Worm (Caenorhabditis elegans) whole organism, L4 larva: ENCODE measurements around the gene R07B7.2.

Source experiments
- F37D6.2 ChIP-seq: sonication (generic microtip); optimal IDR thresholded peaks from 2 replicates; lab custom pipeline; 2016; ENCODE audit warnings: mild to moderate bottlenecking, missing genetic modification characterization, missing compliant biosample characterization
- F44E2.7 ChIP-seq: fragments of 200-800 bp; sonication (Bioruptor generic); IDR thresholded peaks from 2 replicates; pipeline ENCODE4 v2.1.2; 2022; ENCODE audit warnings: missing genetic modification characterization, missing compliant biosample characterization
- F49E8.2 ChIP-seq: sonication (generic microtip); optimal IDR thresholded peaks from 2 replicates; lab custom pipeline; 2016; ENCODE audit warnings: missing compliant biosample characterization, mild to moderate bottlenecking, missing genetic modification characterization, borderline replicate concordance
- T26A8.4 ChIP-seq: fragments of 200-800 bp; sonication (Bioruptor generic); IDR thresholded peaks from 2 replicates; pipeline ENCODE4 v1.3.6; 2022; ENCODE audit warnings: missing genetic modification characterization, missing compliant biosample characterization
- Y105C5A.15 ChIP-seq: fragments of 200-800 bp; sonication (Bioruptor generic); IDR thresholded peaks from 2 replicates; pipeline ENCODE4 v1.3.6; 2022; ENCODE audit warnings: missing genetic modification characterization, missing compliant biosample characterization
- ZK546.5 ChIP-seq, 2 experiments: sonication (generic microtip); optimal IDR thresholded peaks; 2 replicates each; lab custom pipeline; 2017; ENCODE audit warnings: missing biosample characterization in 2 of 2, missing genetic modification characterization in 2 of 2
- aha-1 ChIP-seq: fragments of 150-350 bp; peaks from one replicate; lab custom pipeline; 2014; ENCODE audit warnings: missing biosample characterization, missing genetic modification characterization
- ama-1 ChIP-seq: fragments of 150-350 bp; optimal IDR thresholded peaks from 2 replicates; lab custom pipeline; 2014; ENCODE audit warnings: inconsistent platforms, mixed read lengths
- arid-1 ChIP-seq: fragments of 200-800 bp; sonication (Bioruptor generic); conservative IDR thresholded peaks from 2 replicates; pipeline ENCODE4 v1.3.6; 2022; ENCODE audit warnings: missing genetic modification reagents, missing genetic modification characterization, missing compliant biosample characterization
- ceh-20 ChIP-seq: fragments of 200-800 bp; sonication (Bioruptor generic); IDR thresholded peaks from 2 replicates; pipeline ENCODE4 v1.3.6; 2022; ENCODE audit warnings: missing genetic modification reagents, missing genetic modification characterization, missing compliant biosample characterization
- ceh-28 ChIP-seq: fragments of 150-350 bp; optimal IDR thresholded peaks from 2 replicates; lab custom pipeline; 2014; ENCODE audit warnings: missing biosample characterization, missing genetic modification reagents, missing genetic modification characterization
- ceh-32 ChIP-seq: sonication (generic microtip); optimal IDR thresholded peaks from 2 replicates; lab custom pipeline; 2016; ENCODE audit warnings: mild to moderate bottlenecking, missing genetic modification characterization, missing compliant biosample characterization; ENCODE audit not compliant: poor library complexity
- ces-1 ChIP-seq: fragments of 150-350 bp; sonication (generic microtip); optimal IDR thresholded peaks from 4 replicates; lab custom pipeline; 2014; ENCODE audit warnings: missing biosample characterization, missing genetic modification reagents, missing genetic modification characterization
- daf-12 ChIP-seq: fragments of 150-350 bp; optimal IDR thresholded peaks from 2 replicates; lab custom pipeline; 2014; ENCODE audit warnings: missing biosample characterization, missing genetic modification reagents, missing genetic modification characterization
- daf-16 ChIP-seq, 3 experiments: sonication (generic microtip); optimal IDR thresholded peaks; 2 replicates each; lab custom pipeline; 2016 to 2017; ENCODE audit warnings: missing genetic modification characterization in 3 of 3, missing genetic modification reagents in 3 of 3, mild to moderate bottlenecking in 2 of 3, missing compliant biosample characterization in 2 of 3, missing biosample characterization in 1 of 3, moderate library complexity in 1 of 3
- daf-19 ChIP-seq: fragments of 200-800 bp; sonication (Bioruptor generic); conservative IDR thresholded peaks from 2 replicates; pipeline ENCODE4 v1.3.6; 2022; ENCODE audit warnings: missing genetic modification characterization, missing compliant biosample characterization
- daf-8 ChIP-seq: fragments of 200-800 bp; sonication (Bioruptor generic); IDR thresholded peaks from 2 replicates; pipeline ENCODE4 v1.3.6; 2022; ENCODE audit warnings: missing genetic modification characterization, missing compliant biosample characterization
- dve-1 ChIP-seq: sonication (generic microtip); optimal IDR thresholded peaks from 2 replicates; lab custom pipeline; 2017; ENCODE audit warnings: antibody characterized with exemption, mild to moderate bottlenecking, missing genetic modification characterization, missing compliant biosample characterization; ENCODE audit not compliant: insufficient read depth
- egl-43 ChIP-seq: fragments of 200-800 bp; sonication (Bioruptor generic); IDR thresholded peaks from 2 replicates; pipeline ENCODE4 v1.3.6; 2022; ENCODE audit warnings: missing genetic modification reagents, missing genetic modification characterization, missing compliant biosample characterization
- fkh-10 ChIP-seq: fragments of 150-350 bp; optimal IDR thresholded peaks from 2 replicates; lab custom pipeline; 2014; ENCODE audit warnings: missing biosample characterization, missing genetic modification reagents, missing genetic modification characterization
- fos-1 ChIP-seq: fragments of 150-350 bp; optimal IDR thresholded peaks from 2 replicates; lab custom pipeline; 2014; ENCODE audit warnings: missing biosample characterization, missing genetic modification characterization
- gei-8 ChIP-seq: fragments of 200-800 bp; sonication (Bioruptor generic); optimal IDR thresholded peaks from 2 replicates; lab custom pipeline; 2018; ENCODE audit warnings: mild to moderate bottlenecking, missing genetic modification characterization, missing compliant biosample characterization
- hlh-11 ChIP-seq: fragments of 200-800 bp; sonication (Bioruptor generic); optimal IDR thresholded peaks from 2 replicates; lab custom pipeline; 2018; ENCODE audit warnings: mild to moderate bottlenecking, missing genetic modification characterization, missing compliant biosample characterization
- hlh-30 ChIP-seq: sonication (generic microtip); optimal IDR thresholded peaks from 2 replicates; lab custom pipeline; 2017; ENCODE audit warnings: antibody characterized with exemption, mild to moderate bottlenecking, missing genetic modification characterization, missing compliant biosample characterization; ENCODE audit not compliant: insufficient read depth
- hmg-1.1 ChIP-seq: fragments of 200-800 bp; sonication (Bioruptor generic); IDR thresholded peaks from 2 replicates; pipeline ENCODE4 v1.3.6; 2022; ENCODE audit warnings: missing genetic modification reagents, missing genetic modification characterization, missing compliant biosample characterization
- lim-7 ChIP-seq: fragments of 200-800 bp; sonication (Bioruptor generic); IDR thresholded peaks from 2 replicates; pipeline ENCODE4 v1.3.6; 2022; ENCODE audit warnings: missing genetic modification characterization, missing compliant biosample characterization
- lin-1 ChIP-seq: fragments of 200-800 bp; sonication (Bioruptor generic); IDR thresholded peaks from 2 replicates; pipeline ENCODE4 v1.3.6; 2022; ENCODE audit warnings: missing genetic modification reagents, missing genetic modification characterization, missing compliant biosample characterization
- lsy-2 ChIP-seq, 2 experiments: fragments of 150-350 bp in 1 of 2; sonication (generic microtip) in 1 of 2; optimal IDR thresholded peaks; 2 replicates each; lab custom pipeline; 2014 to 2017; ENCODE audit warnings: missing biosample characterization in 2 of 2, missing genetic modification characterization in 2 of 2
- madf-5 ChIP-seq, 2 experiments: fragments of 200-800 bp; sonication (Bioruptor generic); IDR thresholded peaks; 2 replicates each; pipeline ENCODE4 v1.3.6; 2022; ENCODE audit warnings: missing compliant biosample characterization in 2 of 2, missing genetic modification characterization in 2 of 2
- madf-9 ChIP-seq: fragments of 200-800 bp; sonication (Bioruptor generic); conservative IDR thresholded peaks from 2 replicates; pipeline ENCODE4 v1.3.6; 2022; ENCODE audit warnings: missing genetic modification reagents, missing genetic modification characterization, missing compliant biosample characterization
- mdt-29 ChIP-seq: fragments of 200-800 bp; sonication (Bioruptor generic); IDR thresholded peaks from 2 replicates; pipeline ENCODE4 v1.3.6; 2022; ENCODE audit warnings: missing genetic modification reagents, missing genetic modification characterization, missing compliant biosample characterization
- mep-1 ChIP-seq: fragments of 150-350 bp; sonication (generic microtip); optimal IDR thresholded peaks from 3 replicates; lab custom pipeline; 2014; ENCODE audit warnings: missing biosample characterization, missing genetic modification characterization
- mxl-3 ChIP-seq: fragments of 200-800 bp; sonication (Bioruptor generic); optimal IDR thresholded peaks from 2 replicates; lab custom pipeline; 2018; ENCODE audit warnings: mild to moderate bottlenecking, missing genetic modification characterization, missing compliant biosample characterization
- nhr-11 ChIP-seq: fragments of 150-350 bp; optimal IDR thresholded peaks from 2 replicates; lab custom pipeline; 2014; ENCODE audit warnings: missing biosample characterization, missing genetic modification characterization
- nhr-111 ChIP-seq: fragments of 200-800 bp; sonication (Bioruptor generic); optimal IDR thresholded peaks from 2 replicates; lab custom pipeline; 2018; ENCODE audit warnings: mild to moderate bottlenecking, missing genetic modification characterization, missing compliant biosample characterization
- nhr-237 ChIP-seq: sonication (generic microtip); optimal IDR thresholded peaks from 2 replicates; lab custom pipeline; 2017; ENCODE audit warnings: missing biosample characterization, missing genetic modification characterization
- nhr-25 ChIP-seq: sonication (generic microtip); optimal IDR thresholded peaks from 2 replicates; lab custom pipeline; 2017; ENCODE audit warnings: missing genetic modification characterization, mild to moderate bottlenecking, missing compliant biosample characterization, antibody characterized with exemption, moderate library complexity, borderline replicate concordance; ENCODE audit not compliant: insufficient read depth
- nhr-77 ChIP-seq: fragments of 150-350 bp; optimal IDR thresholded peaks from 2 replicates; lab custom pipeline; 2014; ENCODE audit warnings: missing biosample characterization, missing genetic modification characterization
- pha-4 ChIP-seq, 2 experiments: fragments of 150-350 bp in 1 of 2; fragments of 200-800 bp in 1 of 2; sonication (Bioruptor generic) in 1 of 2; IDR thresholded peaks in 1 of 2; optimal IDR thresholded peaks in 1 of 2; 2 replicates each; pipeline versions ENCODE4 v1.3.6 to Lab custom; 2014 to 2022; ENCODE audit warnings: missing genetic modification characterization in 2 of 2, missing genetic modification reagents in 2 of 2, missing biosample characterization in 1 of 2, missing compliant biosample characterization in 1 of 2
- set-16 ChIP-seq: fragments of 200-800 bp; sonication (Bioruptor generic); IDR thresholded peaks from 2 replicates; pipeline ENCODE4 v1.3.6; 2022; ENCODE audit warnings: missing genetic modification reagents, missing genetic modification characterization, missing compliant biosample characterization
- snpc-1.2 ChIP-seq: fragments of 200-800 bp; sonication (Bioruptor generic); IDR thresholded peaks from 2 replicates; pipeline ENCODE4 v1.3.6; 2022; ENCODE audit warnings: missing genetic modification reagents, missing genetic modification characterization, missing compliant biosample characterization
- tra-1 ChIP-seq: fragments of 200-800 bp; sonication (Bioruptor generic); IDR thresholded peaks from 2 replicates; pipeline ENCODE4 v1.3.6; 2022; ENCODE audit warnings: missing genetic modification reagents, missing genetic modification characterization, missing compliant biosample characterization
- unc-39 ChIP-seq: sonication (generic microtip); optimal IDR thresholded peaks from 2 replicates; lab custom pipeline; 2017; ENCODE audit warnings: missing biosample characterization, missing genetic modification characterization
- vab-7 ChIP-seq: fragments of 200-800 bp; sonication (Bioruptor generic); IDR thresholded peaks from 2 replicates; pipeline ENCODE4 v1.3.6; 2022; ENCODE audit warnings: missing genetic modification reagents, missing genetic modification characterization, missing compliant biosample characterization
- zip-2 ChIP-seq: fragments of 150-350 bp; optimal IDR thresholded peaks from 2 replicates; lab custom pipeline; 2014; ENCODE audit warnings: missing biosample characterization, missing genetic modification characterization
- ztf-11 ChIP-seq: fragments of 150-350 bp; optimal IDR thresholded peaks from 2 replicates; lab custom pipeline; 2014; ENCODE audit warnings: missing biosample characterization, missing genetic modification characterization

Gene R07B7.2

DNA sequence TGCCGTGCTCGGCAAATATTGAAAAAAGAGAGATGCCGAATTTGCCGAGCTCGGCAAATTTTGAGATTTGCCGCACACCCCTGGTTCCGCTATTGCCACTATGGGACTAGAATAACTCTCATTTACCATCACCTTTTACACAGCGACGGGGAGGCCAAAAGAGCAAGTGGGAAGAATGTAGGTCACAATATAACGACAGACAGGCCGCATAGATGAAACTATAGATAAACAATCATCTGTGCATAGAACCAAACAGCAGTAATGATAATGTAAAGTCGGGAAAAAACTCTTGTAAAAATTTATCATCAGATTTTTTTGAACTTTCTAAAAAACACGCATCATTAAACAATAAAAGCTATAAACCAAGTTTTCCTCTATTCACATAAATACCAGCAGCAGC is 8.9 kb upstream of the R07B7.2 start, which contains the start of gene kmo-2:
kmo-2 (minus strand) TSS at position 101 of the 400 bp plus-strand sequence.
- no peak for TF ChIP-seq ztf-11 (tag; lab: Kevin White, UChicago)
- TF ChIP-seq ces-1 (GFP tag; lab: Kevin White, UChicago) = no peak
- no peak for TF ChIP-seq nhr-237 (tag; lab: Kevin White, UChicago)

DNA sequence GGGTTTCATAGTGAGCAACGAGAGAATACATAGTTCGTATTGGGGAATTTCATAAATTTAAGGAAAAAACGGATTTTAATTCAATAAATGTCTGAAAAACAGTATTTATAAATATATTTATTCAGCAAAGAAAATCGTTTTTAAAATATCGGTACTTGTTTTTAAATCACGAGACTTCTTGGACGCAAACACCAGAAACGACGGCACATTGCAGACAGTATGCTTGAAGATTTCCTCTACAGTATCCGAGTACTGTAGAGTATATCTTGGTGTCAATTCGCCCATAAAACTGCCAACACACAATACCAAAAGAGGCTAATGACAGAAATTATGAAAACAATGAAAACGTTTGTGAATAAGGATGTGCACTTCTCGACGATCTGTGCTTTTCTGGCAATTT is 6.3 kb upstream of the R07B7.2 start:
- TF ChIP-seq set-16 (GFP tag; lab: Robert Waterston, UW) = no peak
- TF ChIP-seq hlh-30 (tag; lab: Kevin White, UChicago) = peak; percentile 85
- TF ChIP-seq lsy-2 (tag; optimal IDR thresholded peaks at IDR 0.05; lab: Kevin White, UChicago) = peak in 1 of 2 experiments; percentile 32
- no peak for TF ChIP-seq fos-1 (tag; lab: Kevin White, UChicago)
- no peak for TF ChIP-seq daf-8 (GFP tag; lab: Robert Waterston, UW)
- no peak for TF ChIP-seq ama-1
- peak; percentile 58 for TF ChIP-seq aha-1
- no peak for TF ChIP-seq dve-1 (tag; lab: Kevin White, UChicago)

DNA sequence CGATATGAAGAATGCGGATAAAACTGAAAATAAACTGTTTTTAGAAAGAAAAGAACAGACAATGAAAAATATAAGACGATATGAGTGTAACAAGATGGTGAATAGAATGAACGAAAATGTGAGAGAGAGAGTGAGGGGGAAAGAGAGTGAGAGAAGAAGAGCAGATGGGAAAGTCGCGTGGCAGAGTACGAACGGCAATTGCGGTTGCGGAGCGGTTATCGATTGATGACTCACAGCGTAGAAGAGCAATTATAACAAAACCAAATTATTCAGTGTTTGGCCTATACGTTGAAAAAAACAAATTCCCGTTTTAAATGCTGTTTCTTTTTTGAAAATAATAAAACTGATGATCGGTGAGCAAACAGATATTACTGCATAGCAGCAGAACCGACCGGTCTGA is 5.8 kb upstream of the R07B7.2 start, which contains the start of gene pqn-53:
pqn-53 (minus strand) TSS at position 23 of the 400 bp plus-strand sequence.
- TF ChIP-seq zip-2 (tag; lab: Kevin White, UChicago) (no peak), daf-19 (no peak), madf-5 (GFP tag; IDR thresholded peaks at IDR 0.05; lab: Robert Waterston, UW) (no peak), daf-16 (GFP tag; optimal IDR thresholded peaks at IDR 0.05; lab: Kevin White, UChicago) (no peak), daf-16 (tag; optimal IDR thresholded peaks at IDR 0.05; lab: Kevin White, UChicago) (no peak), mep-1 (tag; lab: Kevin White, UChicago) (no peak), F44E2.7 (GFP tag; lab: Robert Waterston, UW) (no peak), pha-4 (GFP tag; IDR thresholded peaks at IDR 0.05; lab: Robert Waterston, UW) (no peak), pha-4 (tag; optimal IDR thresholded peaks at IDR 0.05; lab: Kevin White, UChicago) (no peak), ceh-32 (no peak), vab-7 (GFP tag; lab: Robert Waterston, UW) (no peak), lin-1 (no peak), T26A8.4 (no peak), arid-1 (0 out of 2 replicates have a peak, but pooled peaks have one; percentile 11), nhr-25 (no peak), egl-43 (GFP tag; lab: Robert Waterston, UW) (no peak), F37D6.2 (tag; lab: Kevin White, UChicago) (no peak), gei-8 (no peak), nhr-77 (tag; lab: Kevin White, UChicago) (no peak), nhr-111 (GFP tag; lab: Kevin White, UChicago) (peak; percentile 22), ceh-20 (GFP tag; lab: Robert Waterston, UW) (no peak), hmg-1.1 (0 out of 2 replicates have a peak, but pooled peaks have one; percentile 15), mdt-29 (GFP tag; lab: Robert Waterston, UW) (no peak), daf-8 (GFP tag; lab: Robert Waterston, UW) (no peak), F49E8.2 (no peak), unc-39 (tag; lab: Kevin White, UChicago) (no peak), ZK546.5 (tag; optimal IDR thresholded peaks at IDR 0.05; lab: Kevin White, UChicago) (no peak), daf-12 (no peak), hlh-30 (tag; lab: Kevin White, UChicago) (peak; percentile 41), Y105C5A.15 (no peak), madf-9 (GFP tag; lab: Robert Waterston, UW) (no peak), dve-1 (tag; lab: Kevin White, UChicago) (peak; percentile 14), ceh-28 (tag; lab: Kevin White, UChicago) (peak; percentile 27), nhr-11 (tag; lab: Kevin White, UChicago) (peak; percentile 30), lim-7 (GFP tag; lab: Robert Waterston, UW) (no peak), snpc-1.2 (no peak), mxl-3 (GFP tag; lab: Kevin White, UChicago) (peak; percentile 26), hlh-11 (tag; lab: Kevin White, UChicago) (peak; percentile 28), fkh-10 (GFP tag; lab: Kevin White, UChicago) (no peak), tra-1 (GFP tag; lab: Robert Waterston, UW) (no peak)
